Worm (Caenorhabditis elegans) whole organism, L1 larva: ENCODE results near the gene C16A3.2.

ENCODE experiments used
- C04F5.9 ChIP-seq: sonication (generic microtip); optimal IDR thresholded peaks from 2 replicates; lab custom pipeline; 2016; ENCODE audit warnings: missing genetic modification characterization, missing compliant biosample characterization
- aha-1 ChIP-seq: fragments of 150-350 bp; optimal IDR thresholded peaks from 2 replicates; lab custom pipeline; 2014; ENCODE audit warnings: missing biosample characterization, missing genetic modification characterization
- blmp-1 ChIP-seq: fragments of 150-350 bp; optimal IDR thresholded peaks from 2 replicates; lab custom pipeline; 2014; ENCODE audit warnings: missing biosample characterization, missing genetic modification characterization
- ceh-63 ChIP-seq: fragments of 200-800 bp; sonication (Bioruptor generic); optimal IDR thresholded peaks from 2 replicates; lab custom pipeline; 2018; ENCODE audit warnings: mild to moderate bottlenecking, missing genetic modification characterization, missing compliant biosample characterization
- ceh-8 ChIP-seq: fragments of 200-800 bp; sonication (Bioruptor generic); optimal IDR thresholded peaks from 2 replicates; lab custom pipeline; 2018; ENCODE audit warnings: mild to moderate bottlenecking, missing genetic modification characterization, moderate library complexity, missing compliant biosample characterization
- ceh-90 ChIP-seq: sonication (generic microtip); optimal IDR thresholded peaks from 2 replicates; lab custom pipeline; 2016; ENCODE audit warnings: missing genetic modification characterization, missing compliant biosample characterization
- dpl-1 ChIP-seq, 3 experiments: fragments of 150-350 bp in 2 of 3; sonication (generic microtip) in 1 of 3; optimal IDR thresholded peaks; 2 replicates each; lab custom pipeline; 2014 to 2017; ENCODE audit warnings: missing biosample characterization in 3 of 3, missing genetic modification characterization in 3 of 3, missing genetic modification reagents in 3 of 3
- dsc-1 ChIP-seq: sonication (generic microtip); optimal IDR thresholded peaks from 2 replicates; lab custom pipeline; 2016; ENCODE audit warnings: mild to moderate bottlenecking, missing genetic modification characterization, missing compliant biosample characterization
- efl-1 ChIP-seq, 4 experiments: fragments of 150-350 bp; optimal IDR thresholded peaks in 3 of 4; peaks in 1 of 4; 1 replicate in 1 of 4; 2 replicates in 3 of 4; lab custom pipeline; 2014; ENCODE audit warnings: missing biosample characterization in 2 of 4, missing genetic modification characterization in 2 of 4, missing genetic modification reagents in 2 of 4
- egl-27 ChIP-seq, 2 experiments: fragments of 150-350 bp in 1 of 2; sonication (generic microtip); optimal IDR thresholded peaks; 3 replicates each; lab custom pipeline; 2017 to 2018; ENCODE audit warnings: missing biosample characterization in 2 of 2, missing genetic modification characterization in 2 of 2, missing genetic modification reagents in 2 of 2
- elt-2 ChIP-seq: sonication (generic microtip); optimal IDR thresholded peaks from 2 replicates; lab custom pipeline; 2016; ENCODE audit warnings: missing genetic modification characterization, mild to moderate bottlenecking, inconsistent platforms, missing compliant biosample characterization, missing genetic modification reagents
- elt-3 ChIP-seq, 6 experiments: fragments of 150-350 bp in 1 of 6; sonication (generic microtip); optimal IDR thresholded peaks; 2 replicates each; lab custom pipeline; 2017 to 2018; ENCODE audit warnings: missing biosample characterization in 6 of 6, missing genetic modification characterization in 6 of 6, inconsistent platforms in 1 of 6
- fkh-10 ChIP-seq: sonication (generic microtip); optimal IDR thresholded peaks from 2 replicates; lab custom pipeline; 2017; ENCODE audit warnings: missing biosample characterization, missing genetic modification reagents, missing genetic modification characterization
- fkh-4 ChIP-seq: sonication (generic microtip); optimal IDR thresholded peaks from 2 replicates; lab custom pipeline; 2016; ENCODE audit warnings: missing compliant biosample characterization, missing genetic modification characterization, borderline replicate concordance
- fkh-8 ChIP-seq: sonication (generic microtip); optimal IDR thresholded peaks from 2 replicates; lab custom pipeline; 2016; ENCODE audit warnings: mild to moderate bottlenecking, missing genetic modification characterization, missing compliant biosample characterization
- fos-1 ChIP-seq: fragments of 150-350 bp; optimal IDR thresholded peaks from 2 replicates; lab custom pipeline; 2014; ENCODE audit warnings: missing biosample characterization, missing genetic modification characterization
- hlh-17 ChIP-seq: fragments of 200-800 bp; sonication (Bioruptor generic); optimal IDR thresholded peaks from 2 replicates; lab custom pipeline; 2018; ENCODE audit warnings: missing genetic modification characterization, mild to moderate bottlenecking, missing compliant biosample characterization, moderate library complexity, borderline replicate concordance
- hlh-4 ChIP-seq: sonication (generic microtip); optimal IDR thresholded peaks from 2 replicates; lab custom pipeline; 2016; ENCODE audit warnings: mild to moderate bottlenecking, missing genetic modification characterization, missing compliant biosample characterization
- irx-1 ChIP-seq: sonication (generic microtip); optimal IDR thresholded peaks from 2 replicates; lab custom pipeline; 2016; ENCODE audit warnings: missing genetic modification characterization, missing compliant biosample characterization
- jun-1 ChIP-seq: fragments of 150-350 bp; optimal IDR thresholded peaks from 2 replicates; lab custom pipeline; 2014; ENCODE audit warnings: missing biosample characterization, missing genetic modification reagents, missing genetic modification characterization
- lin-14 ChIP-seq: fragments of 200-800 bp; sonication (Bioruptor generic); optimal IDR thresholded peaks from 2 replicates; lab custom pipeline; 2018; ENCODE audit warnings: mild to moderate bottlenecking, missing genetic modification characterization, moderate library complexity, missing compliant biosample characterization
- lin-35 ChIP-seq, 2 experiments: fragments of 150-350 bp; optimal IDR thresholded peaks; 2 replicates each; lab custom pipeline; 2014; ENCODE audit warnings: missing biosample characterization in 2 of 2, missing genetic modification characterization in 2 of 2, missing genetic modification reagents in 2 of 2
- lin-39 ChIP-seq: fragments of 150-350 bp; optimal IDR thresholded peaks from 2 replicates; lab custom pipeline; 2014; ENCODE audit warnings: missing biosample characterization, missing genetic modification reagents, missing genetic modification characterization
- lir-3 ChIP-seq: sonication (generic microtip); optimal IDR thresholded peaks from 2 replicates; lab custom pipeline; 2016; ENCODE audit warnings: mild to moderate bottlenecking, missing genetic modification characterization, moderate library complexity, missing compliant biosample characterization; ENCODE audit not compliant: poor library complexity
- mdl-1 ChIP-seq, 2 experiments: fragments of 150-350 bp; optimal IDR thresholded peaks; 2 replicates each; lab custom pipeline; 2014 to 2017; ENCODE audit warnings: missing biosample characterization in 2 of 2, missing genetic modification characterization in 2 of 2, inconsistent platforms in 1 of 2
- mef-2 ChIP-seq: fragments of 150-350 bp; optimal IDR thresholded peaks from 2 replicates; lab custom pipeline; 2014; ENCODE audit warnings: missing biosample characterization, missing genetic modification characterization
- mep-1 ChIP-seq: fragments of 150-350 bp; optimal IDR thresholded peaks from 2 replicates; lab custom pipeline; 2014; ENCODE audit warnings: missing biosample characterization, missing genetic modification characterization
- nhr-12 ChIP-seq: sonication (generic microtip); optimal IDR thresholded peaks from 2 replicates; lab custom pipeline; 2017; ENCODE audit warnings: missing biosample characterization, missing genetic modification characterization
- nhr-19 ChIP-seq: fragments of 200-800 bp; sonication (Bioruptor generic); conservative IDR thresholded peaks from 2 replicates; pipeline ENCODE4 v1.3.6; 2022; ENCODE audit warnings: missing genetic modification characterization, missing compliant biosample characterization
- nhr-20 ChIP-seq: sonication (generic microtip); optimal IDR thresholded peaks from 2 replicates; lab custom pipeline; 2016; ENCODE audit warnings: mild to moderate bottlenecking, missing genetic modification characterization, missing compliant biosample characterization
- nhr-237 ChIP-seq: fragments of 150-350 bp; optimal IDR thresholded peaks from 2 replicates; lab custom pipeline; 2014; ENCODE audit warnings: missing biosample characterization, missing genetic modification characterization
- nhr-28 ChIP-seq: fragments of 150-350 bp; optimal IDR thresholded peaks from 2 replicates; lab custom pipeline; 2014; ENCODE audit warnings: missing biosample characterization, missing genetic modification characterization
- nhr-47 ChIP-seq: sonication (generic microtip); optimal IDR thresholded peaks from 2 replicates; lab custom pipeline; 2016; ENCODE audit warnings: mild to moderate bottlenecking, missing genetic modification characterization, moderate library complexity, missing compliant biosample characterization
- nhr-71 ChIP-seq: sonication (generic microtip); optimal IDR thresholded peaks from 2 replicates; lab custom pipeline; 2016; ENCODE audit warnings: mild to moderate bottlenecking, missing genetic modification characterization, moderate library complexity, missing compliant biosample characterization
- nhr-84 ChIP-seq: sonication (generic microtip); optimal IDR thresholded peaks from 2 replicates; lab custom pipeline; 2017; ENCODE audit warnings: missing biosample characterization, missing genetic modification characterization
- nhr-90 ChIP-seq: sonication (generic microtip); optimal IDR thresholded peaks from 2 replicates; lab custom pipeline; 2016; ENCODE audit warnings: mild to moderate bottlenecking, missing genetic modification characterization, missing compliant biosample characterization; ENCODE audit not compliant: poor library complexity
- pag-3 ChIP-seq: sonication (generic microtip); optimal IDR thresholded peaks from 2 replicates; lab custom pipeline; 2017; ENCODE audit warnings: missing genetic modification characterization, mild to moderate bottlenecking, missing compliant biosample characterization, antibody characterized with exemption, borderline replicate concordance; ENCODE audit not compliant: insufficient read depth
- pqm-1 ChIP-seq: sonication (generic microtip); optimal IDR thresholded peaks from 3 replicates; lab custom pipeline; 2017; ENCODE audit warnings: missing biosample characterization, missing genetic modification characterization
- snu-23 ChIP-seq: sonication (generic microtip); optimal IDR thresholded peaks from 2 replicates; lab custom pipeline; 2016; ENCODE audit warnings: missing genetic modification characterization, missing compliant biosample characterization
- tlp-1 ChIP-seq: fragments of 150-350 bp; optimal IDR thresholded peaks from 2 replicates; lab custom pipeline; 2014; ENCODE audit warnings: missing biosample characterization, missing genetic modification characterization
- unc-30 ChIP-seq: sonication (generic microtip); optimal IDR thresholded peaks from 2 replicates; lab custom pipeline; 2017; ENCODE audit warnings: missing biosample characterization, missing genetic modification characterization
- unc-86 ChIP-seq: sonication (generic microtip); optimal IDR thresholded peaks from 2 replicates; lab custom pipeline; 2016; ENCODE audit warnings: missing genetic modification characterization, missing compliant biosample characterization
- unc-98 ChIP-seq: fragments of 200-800 bp; sonication (Bioruptor generic); IDR thresholded peaks from 2 replicates; pipeline ENCODE4 v1.3.6; 2022; ENCODE audit warnings: missing genetic modification characterization, missing compliant biosample characterization
- vab-15 ChIP-seq: sonication (generic microtip); optimal IDR thresholded peaks from 2 replicates; lab custom pipeline; 2017; ENCODE audit warnings: missing genotype, mild to moderate bottlenecking, missing genetic modification characterization, missing compliant biosample characterization
- xbp-1 ChIP-seq: sonication (generic microtip); optimal IDR thresholded peaks from 2 replicates; lab custom pipeline; 2016; ENCODE audit warnings: missing genetic modification characterization, missing compliant biosample characterization
- zag-1 ChIP-seq: fragments of 150-350 bp; optimal IDR thresholded peaks from 2 replicates; lab custom pipeline; 2014; ENCODE audit warnings: missing biosample characterization, missing genetic modification characterization
- zip-4 ChIP-seq: fragments of 200-800 bp; sonication (Bioruptor generic); optimal IDR thresholded peaks from 2 replicates; lab custom pipeline; 2018; ENCODE audit warnings: mild to moderate bottlenecking, missing genetic modification characterization, moderate library complexity, missing compliant biosample characterization
- ztf-11 ChIP-seq, 2 experiments: sonication (generic microtip); optimal IDR thresholded peaks; 2 replicates each; lab custom pipeline; 2016 to 2017; ENCODE audit warnings: missing genetic modification characterization in 2 of 2, missing biosample characterization in 1 of 2, missing compliant biosample characterization in 1 of 2

The C16A3.2 gene

ce11 chrIII:6395706-6396232 lies 6.1 kb downstream of the C16A3.2 start, which contains the start of gene oatr-1:
Gene oatr-1, minus strand, starts transcription at chrIII:6396182.
- TF ChIP-seq tlp-1 (tag; lab: Kevin White, UChicago) (no peak), nhr-71 (peak; percentile 12), fkh-4 (tag; lab: Kevin White, UChicago) (no peak), blmp-1 (tag; lab: Kevin White, UChicago) (peak; percentile 46), lin-35 (GFP tag; optimal IDR thresholded peaks at IDR 0.05; lab: Kevin White, UChicago) (peak in 1 of 2 experiments; percentile 0), hlh-17 (GFP tag; lab: Kevin White, UChicago) (no peak), mdl-1 (tag; optimal IDR thresholded peaks at IDR 0.05; lab: Kevin White, UChicago) (peak in 1 of 2 experiments; percentile 3), nhr-20 (peak; percentile 19), elt-3 (tag; optimal IDR thresholded peaks at IDR 0.05; lab: Kevin White, UChicago) (peak in 3 of 6 experiments; percentile 21 to 40 (median 35))
- TF ChIP-seq, all 84 proteins: peak for 6

- TF ChIP-seq mef-2 (tag; lab: Kevin White, UChicago) = no peak
- peak; percentile 27 for TF ChIP-seq jun-1 (tag; lab: Kevin White, UChicago)
- no peak for TF ChIP-seq fkh-8 (tag; lab: Kevin White, UChicago)
- peak; percentile 34 for TF ChIP-seq snu-23 (GFP tag; lab: Kevin White, UChicago)
- no peak for TF ChIP-seq fkh-4 (tag; lab: Kevin White, UChicago)
- no peak for TF ChIP-seq nhr-84 (tag; lab: Kevin White, UChicago)
- no peak for TF ChIP-seq nhr-12 (tag; lab: Kevin White, UChicago)
- no peak for TF ChIP-seq dsc-1
- no peak for TF ChIP-seq ceh-63 (GFP tag; lab: Kevin White, UChicago)
- TF ChIP-seq hlh-17 (GFP tag; lab: Kevin White, UChicago) = no peak
- peak; percentile 61 for TF ChIP-seq nhr-20
- TF ChIP-seq nhr-237 (tag; lab: Kevin White, UChicago) = no peak
- TF ChIP-seq vab-15 (tag; lab: Kevin White, UChicago) = no peak
- TF ChIP-seq dpl-1 (GFP tag; optimal IDR thresholded peaks at IDR 0.05; lab: Kevin White, UChicago) = no peak
- no peak for TF ChIP-seq hlh-4 (tag; lab: Kevin White, UChicago)
- TF ChIP-seq nhr-90 (tag; lab: Kevin White, UChicago) = peak; percentile 40
- TF ChIP-seq unc-30 (tag; lab: Kevin White, UChicago) = no peak
- TF ChIP-seq lir-3 = no peak
- TF ChIP-seq zip-4 = no peak
- no peak for TF ChIP-seq fos-1
- TF ChIP-seq blmp-1 (tag; lab: Kevin White, UChicago) = no peak
- no peak for TF ChIP-seq irx-1 (tag; lab: Kevin White, UChicago)
- TF ChIP-seq unc-86 = no peak
- no peak for TF ChIP-seq aha-1 (tag; lab: Kevin White, UChicago)
- no peak for TF ChIP-seq egl-27 (tag; optimal IDR thresholded peaks at IDR 0.05; lab: Kevin White, UChicago)
- TF ChIP-seq pqm-1 = peak; percentile 23
- peak; percentile 2 for TF ChIP-seq tlp-1 (tag; lab: Kevin White, UChicago)
- no peak for TF ChIP-seq nhr-28 (tag; lab: Kevin White, UChicago)
- TF ChIP-seq ztf-11 (tag; optimal IDR thresholded peaks at IDR 0.05; lab: Kevin White, UChicago) = no peak
- TF ChIP-seq nhr-19 = peak; percentile 27
- TF ChIP-seq fkh-10 (GFP tag; lab: Kevin White, UChicago) = no peak
- TF ChIP-seq lin-39 = no peak
- TF ChIP-seq pag-3 = no peak
- TF ChIP-seq C04F5.9 (tag; lab: Kevin White, UChicago) = no peak
- TF ChIP-seq elt-2 (tag; lab: Kevin White, UChicago) = peak; percentile 96
- TF ChIP-seq mep-1 (tag; lab: Kevin White, UChicago) = no peak
- peak; percentile 59 for TF ChIP-seq lin-14 (GFP tag; lab: Kevin White, UChicago)
- TF ChIP-seq nhr-47 (tag; lab: Kevin White, UChicago) = no peak
- no peak for TF ChIP-seq xbp-1 (tag; lab: Kevin White, UChicago)
- no peak for TF ChIP-seq ceh-90 (tag; lab: Kevin White, UChicago)
- no peak for TF ChIP-seq ceh-8 (GFP tag; lab: Kevin White, UChicago)
- TF ChIP-seq unc-98 (GFP tag; lab: Robert Waterston, UW) = no peak
- TF ChIP-seq efl-1 (optimal IDR thresholded peaks at IDR 0.05; lab: Kevin White, UChicago) = no peak
- TF ChIP-seq efl-1 (GFP tag; optimal IDR thresholded peaks at IDR 0.05 in 1 of 2; lab: Kevin White, UChicago) = peak in 1 of 2 experiments; percentile 74
- TF ChIP-seq zag-1 (tag; lab: Kevin White, UChicago) = no peak
These were observed 6.7 kb downstream of the C16A3.2 start for ce11 chrIII:6396381-6396780.
